Worm (Caenorhabditis elegans) whole organism, late embryonic: ENCODE data around the gene gst-31.

ENCODE experiments used
- F13H6.1 ChIP-seq: sonication (generic microtip); optimal IDR thresholded peaks from 2 replicates; lab custom pipeline; 2016; ENCODE audit warnings: missing genetic modification characterization, missing compliant biosample characterization
- ceh-2 ChIP-seq: sonication (generic microtip); optimal IDR thresholded peaks from 2 replicates; lab custom pipeline; 2016; ENCODE audit warnings: missing genotype, missing genetic modification characterization, missing compliant biosample characterization
- ceh-24 ChIP-seq: sonication (generic microtip); optimal IDR thresholded peaks from 2 replicates; lab custom pipeline; 2016; ENCODE audit warnings: mild to moderate bottlenecking, missing genetic modification characterization, missing compliant biosample characterization
- elt-2 ChIP-seq: sonication (generic microtip); optimal IDR thresholded peaks from 2 replicates; lab custom pipeline; 2016; ENCODE audit warnings: missing genetic modification reagents, missing genetic modification characterization, missing compliant biosample characterization
- ets-4 ChIP-seq: sonication (generic microtip); optimal IDR thresholded peaks from 2 replicates; lab custom pipeline; 2016; ENCODE audit warnings: missing genetic modification characterization, missing compliant biosample characterization
- hlh-30 ChIP-seq: sonication (generic microtip); optimal IDR thresholded peaks from 2 replicates; lab custom pipeline; 2017; ENCODE audit warnings: antibody characterized with exemption, missing genetic modification characterization, missing compliant biosample characterization; ENCODE audit not compliant: insufficient read depth
- hlh-8 ChIP-seq: sonication (generic microtip); optimal IDR thresholded peaks from 2 replicates; lab custom pipeline; 2016; ENCODE audit warnings: missing genotype, missing genetic modification characterization, missing compliant biosample characterization
- lin-11 ChIP-seq: fragments of 200-800 bp; sonication (Bioruptor generic); optimal IDR thresholded peaks from 2 replicates; lab custom pipeline; 2018; ENCODE audit warnings: mild to moderate bottlenecking, missing genetic modification characterization, missing compliant biosample characterization
- nhr-11 ChIP-seq: fragments of 150-350 bp; optimal IDR thresholded peaks from 2 replicates; lab custom pipeline; 2014; ENCODE audit warnings: missing biosample characterization, missing genetic modification characterization
- tbx-2 ChIP-seq: sonication (generic microtip); optimal IDR thresholded peaks from 2 replicates; lab custom pipeline; 2016; ENCODE audit warnings: missing genetic modification characterization, missing compliant biosample characterization
- unc-86 ChIP-seq: sonication (generic microtip); optimal IDR thresholded peaks from 2 replicates; lab custom pipeline; 2016; ENCODE audit warnings: missing genetic modification characterization, missing compliant biosample characterization

- TF ChIP-seq F13H6.1 (tag; lab: Kevin White, UChicago) (no peak), nhr-11 (tag; lab: Kevin White, UChicago) (no peak), unc-86 (tag; lab: Kevin White, UChicago) (no peak), lin-11 (tag; lab: Kevin White, UChicago) (no peak), tbx-2 (no peak), hlh-30 (no peak), hlh-8 (tag; lab: Kevin White, UChicago) (no peak), ets-4 (no peak), ceh-2 (tag; lab: Kevin White, UChicago) (no peak), ceh-24 (tag; lab: Kevin White, UChicago) (no peak), elt-2 (no peak)
These were observed 10.3 kb downstream of the gst-31 start, which contains the start of gene gst-26 for ce11 chrII:15164453-15164852.
